Fruit fly (Drosophila melanogaster) whole organism, prepupa: ENCODE data around the gene Sgt.
A peak's percentile ranks its signal among the peaks of the same experiment; 100 is the strongest.

Experiments
- Blimp-1 ChIP-seq: fragments of 200-800 bp; sonication (Bioruptor generic); optimal IDR thresholded peaks from 3 replicates; lab custom pipeline; 2017; ENCODE audit warnings: missing biosample characterization, missing genetic modification characterization, mild to moderate bottlenecking, moderate library complexity, missing genetic modification reagents
- CG10631 ChIP-seq: fragments of 200-800 bp; sonication (Bioruptor generic); optimal IDR thresholded peaks from 2 replicates; lab custom pipeline; 2016; ENCODE audit warnings: missing biosample characterization, missing genetic modification characterization
- CG10669 ChIP-seq: fragments of 200-800 bp; sonication (Bioruptor generic); optimal IDR thresholded peaks from 3 replicates; lab custom pipeline; 2018; ENCODE audit warnings: missing biosample characterization, mild to moderate bottlenecking, missing genetic modification characterization, moderate library complexity
- CG11294 ChIP-seq: fragments of 200-800 bp; sonication (Bioruptor generic); IDR thresholded peaks from 2 replicates; pipeline ENCODE4 v1.3.6; 2022; ENCODE audit warnings: missing biosample characterization, missing genetic modification characterization
- CG11762 ChIP-seq: fragments of 200-800 bp; sonication (Bioruptor generic); optimal IDR thresholded peaks from 3 replicates; lab custom pipeline; 2016; ENCODE audit warnings: missing biosample characterization, missing genetic modification characterization; ENCODE audit not compliant: insufficient read depth
- CG11902 ChIP-seq: fragments of 200-800 bp; sonication (Bioruptor generic); optimal IDR thresholded peaks from 3 replicates; lab custom pipeline; 2016; ENCODE audit warnings: missing biosample characterization, missing genetic modification characterization
- CG15336 ChIP-seq: fragments of 200-800 bp; sonication (Bioruptor generic); IDR thresholded peaks from 2 replicates; pipeline ENCODE4 v1.3.6; 2022; ENCODE audit warnings: missing biosample characterization, missing genetic modification characterization
- CG16779 ChIP-seq: fragments of 200-800 bp; sonication (Bioruptor generic); optimal IDR thresholded peaks from 3 replicates; lab custom pipeline; 2017; ENCODE audit warnings: missing biosample characterization, mild to moderate bottlenecking, missing genetic modification characterization
- CG3032 ChIP-seq: fragments of 200-800 bp; optimal IDR thresholded peaks from 2 replicates; lab custom pipeline; 2019; ENCODE audit warnings: missing biosample characterization, mild to moderate bottlenecking, missing genetic modification characterization, moderate library complexity
- CG34406 ChIP-seq: fragments of 200-800 bp; sonication (Bioruptor generic); optimal IDR thresholded peaks from 3 replicates; lab custom pipeline; 2016; ENCODE audit warnings: missing biosample characterization, missing genetic modification characterization
- CG3919 ChIP-seq: fragments of 200-800 bp; sonication (Bioruptor generic); optimal IDR thresholded peaks from 3 replicates; lab custom pipeline; 2016; ENCODE audit warnings: missing biosample characterization, missing genetic modification characterization
- CG4318 ChIP-seq: fragments of 200-800 bp; sonication (Bioruptor generic); optimal IDR thresholded peaks from 3 replicates; lab custom pipeline; 2017; ENCODE audit warnings: missing biosample characterization, mild to moderate bottlenecking, missing genetic modification characterization
- CG6163 ChIP-seq: fragments of 200-800 bp; sonication (Bioruptor generic); IDR thresholded peaks from 3 replicates; pipeline ENCODE4 v1.3.6; 2022; ENCODE audit warnings: missing biosample characterization, missing genetic modification characterization
- CG6276 ChIP-seq: fragments of 200-800 bp; sonication (Bioruptor generic); optimal IDR thresholded peaks from 2 replicates; lab custom pipeline; 2017; ENCODE audit warnings: missing biosample characterization, mild to moderate bottlenecking, missing genetic modification characterization
- CG6792 ChIP-seq: fragments of 200-800 bp; sonication (Bioruptor generic); optimal IDR thresholded peaks from 3 replicates; lab custom pipeline; 2016; ENCODE audit warnings: missing biosample characterization, missing genetic modification characterization
- CG6808 ChIP-seq: fragments of 200-800 bp; sonication (Bioruptor generic); optimal IDR thresholded peaks from 3 replicates; lab custom pipeline; 2017; ENCODE audit warnings: missing biosample characterization, missing genetic modification characterization, mild to moderate bottlenecking, moderate library complexity, missing genetic modification reagents
- CG6854 ChIP-seq: fragments of 200-800 bp; sonication (Bioruptor generic); optimal IDR thresholded peaks from 2 replicates; lab custom pipeline; 2017; ENCODE audit warnings: missing biosample characterization, mild to moderate bottlenecking, missing genetic modification characterization
- CG7368 ChIP-seq: fragments of 200-800 bp; sonication (Bioruptor generic); optimal IDR thresholded peaks from 3 replicates; lab custom pipeline; 2016; ENCODE audit warnings: missing biosample characterization, missing genetic modification characterization
- CG8119 ChIP-seq: fragments of 200-800 bp; sonication (Bioruptor generic); IDR thresholded peaks from 3 replicates; pipeline ENCODE4 v1.3.6; 2022; ENCODE audit warnings: missing biosample characterization, missing genetic modification characterization
- CG8632 ChIP-seq: fragments of 200-800 bp; sonication (Bioruptor generic); optimal IDR thresholded peaks from 3 replicates; lab custom pipeline; 2016; ENCODE audit warnings: missing biosample characterization, missing genetic modification characterization
- CG9139 ChIP-seq: fragments of 200-800 bp; sonication (Bioruptor generic); optimal IDR thresholded peaks from 3 replicates; lab custom pipeline; 2017; ENCODE audit warnings: missing biosample characterization, mild to moderate bottlenecking, missing genetic modification characterization
- Eip75B ChIP-seq: fragments of 200-800 bp; sonication (Bioruptor generic); optimal IDR thresholded peaks from 3 replicates; lab custom pipeline; 2016; ENCODE audit warnings: missing biosample characterization, missing genetic modification characterization
- Eip78C ChIP-seq: fragments of 200-800 bp; sonication (Bioruptor generic); peaks from one replicate; lab custom pipeline; 2016; ENCODE audit warnings: missing biosample characterization, missing genetic modification characterization
- Eip93F ChIP-seq: fragments of 200-800 bp; sonication (Bioruptor generic); optimal IDR thresholded peaks from 2 replicates; lab custom pipeline; 2016; ENCODE audit warnings: missing biosample characterization, mild to moderate bottlenecking, missing genetic modification characterization
- Ets21C ChIP-seq: fragments of 200-800 bp; sonication (Bioruptor generic); optimal IDR thresholded peaks from 3 replicates; lab custom pipeline; 2016; ENCODE audit warnings: missing biosample characterization, missing genetic modification characterization
- Gug ChIP-seq: fragments of 200-800 bp; sonication (Bioruptor generic); IDR thresholded peaks from 2 replicates; pipeline ENCODE4 v1.3.6; 2022; ENCODE audit warnings: missing biosample characterization, missing genetic modification characterization
- Hr38 ChIP-seq: sonication (Bioruptor generic); optimal IDR thresholded peaks from 2 replicates; lab custom pipeline; 2016; ENCODE audit warnings: missing biosample characterization, missing genetic modification characterization
- Hr39 ChIP-seq: fragments of 200-800 bp; sonication (Bioruptor generic); optimal IDR thresholded peaks from 2 replicates; lab custom pipeline; 2016; ENCODE audit warnings: missing biosample characterization, missing genetic modification characterization
- Hr4 ChIP-seq: fragments of 200-800 bp; sonication (Bioruptor generic); optimal IDR thresholded peaks from 3 replicates; lab custom pipeline; 2016; ENCODE audit warnings: missing biosample characterization, missing genetic modification characterization
- Lpt ChIP-seq: fragments of 200-800 bp; sonication (Bioruptor generic); optimal IDR thresholded peaks from 3 replicates; lab custom pipeline; 2016; ENCODE audit warnings: missing biosample characterization, missing genetic modification characterization
- Met ChIP-seq: fragments of 200-800 bp; sonication (Bioruptor generic); optimal IDR thresholded peaks from 3 replicates; lab custom pipeline; 2016; ENCODE audit warnings: missing biosample characterization, missing genetic modification characterization
- OdsH ChIP-seq: fragments of 200-800 bp; sonication (Bioruptor generic); optimal IDR thresholded peaks from 3 replicates; lab custom pipeline; 2016; ENCODE audit warnings: missing biosample characterization, missing genetic modification characterization
- Sox102F ChIP-seq: fragments of 200-800 bp; sonication (Bioruptor generic); optimal IDR thresholded peaks from 2 replicates; lab custom pipeline; 2016; ENCODE audit warnings: missing biosample characterization, mild to moderate bottlenecking, missing genetic modification characterization
- Sox15 ChIP-seq: fragments of 200-800 bp; sonication (Bioruptor generic); optimal IDR thresholded peaks from 3 replicates; lab custom pipeline; 2016; ENCODE audit warnings: missing biosample characterization, missing genetic modification characterization
- achi ChIP-seq: fragments of 200-800 bp; sonication (Bioruptor generic); optimal IDR thresholded peaks from 3 replicates; lab custom pipeline; 2016; ENCODE audit warnings: missing biosample characterization, missing genetic modification characterization
- acj6 ChIP-seq: fragments of 200-800 bp; sonication (Bioruptor generic); optimal IDR thresholded peaks from 3 replicates; lab custom pipeline; 2016; ENCODE audit warnings: missing biosample characterization, missing genetic modification characterization
- cyc ChIP-seq: fragments of 200-800 bp; sonication (Bioruptor generic); optimal IDR thresholded peaks from 3 replicates; lab custom pipeline; 2016; ENCODE audit warnings: missing biosample characterization, missing genetic modification characterization
- dac ChIP-seq: fragments of 200-800 bp; sonication (Bioruptor generic); optimal IDR thresholded peaks from 2 replicates; lab custom pipeline; 2017; ENCODE audit warnings: missing biosample characterization, mild to moderate bottlenecking, missing genetic modification characterization
- dsx ChIP-seq: fragments of 200-800 bp; optimal IDR thresholded peaks from 3 replicates; lab custom pipeline; 2019; ENCODE audit warnings: missing biosample characterization, mild to moderate bottlenecking, missing genetic modification characterization, moderate library complexity; ENCODE audit not compliant: poor library complexity, severe bottlenecking
- eg ChIP-seq: fragments of 200-800 bp; sonication (Bioruptor generic); IDR thresholded peaks from 3 replicates; pipeline ENCODE4 v1.3.6; 2022; ENCODE audit warnings: missing biosample characterization, missing genetic modification characterization
- esn ChIP-seq: fragments of 200-800 bp; sonication (Bioruptor generic); optimal IDR thresholded peaks from 2 replicates; lab custom pipeline; 2016; ENCODE audit warnings: missing biosample characterization, mild to moderate bottlenecking, missing genetic modification characterization, moderate library complexity
- fd85E ChIP-seq: fragments of 200-800 bp; sonication (Bioruptor generic); optimal IDR thresholded peaks from 3 replicates; lab custom pipeline; 2016; ENCODE audit warnings: missing biosample characterization, missing genetic modification characterization
- fkh ChIP-seq: fragments of 200-800 bp; sonication (Bioruptor generic); optimal IDR thresholded peaks from 3 replicates; lab custom pipeline; 2017; ENCODE audit warnings: missing biosample characterization, mild to moderate bottlenecking, missing genetic modification characterization, moderate library complexity
- lz ChIP-seq: fragments of 200-800 bp; sonication (Bioruptor generic); optimal IDR thresholded peaks from 3 replicates; lab custom pipeline; 2016; ENCODE audit warnings: missing biosample characterization, missing genetic modification characterization
- net ChIP-seq: fragments of 200-800 bp; sonication (Bioruptor generic); optimal IDR thresholded peaks from 3 replicates; lab custom pipeline; 2016; ENCODE audit warnings: missing biosample characterization, missing genetic modification characterization
- pdm3 ChIP-seq: fragments of 200-800 bp; sonication (Bioruptor generic); optimal IDR thresholded peaks from 3 replicates; lab custom pipeline; 2016; ENCODE audit warnings: missing biosample characterization, missing genetic modification characterization
- salr ChIP-seq, 2 experiments: fragments of 200-800 bp; sonication (Bioruptor generic); optimal IDR thresholded peaks; 3 replicates each; lab custom pipeline; 2016 to 2018; ENCODE audit warnings: missing biosample characterization in 2 of 2, missing genetic modification characterization in 2 of 2, mild to moderate bottlenecking in 1 of 2
- ss ChIP-seq, 2 experiments: fragments of 200-800 bp; sonication (Bioruptor generic); optimal IDR thresholded peaks; 2 replicates in 1 of 2; 3 replicates in 1 of 2; lab custom pipeline; 2017 to 2018; ENCODE audit warnings: mild to moderate bottlenecking in 2 of 2, missing biosample characterization in 2 of 2, missing genetic modification characterization in 2 of 2, moderate library complexity in 1 of 2
- svp ChIP-seq: fragments of 200-800 bp; sonication (Bioruptor generic); peaks from one replicate; lab custom pipeline; 2016; ENCODE audit warnings: missing biosample characterization, missing genetic modification characterization
- topi ChIP-seq: fragments of 200-800 bp; sonication (Bioruptor generic); optimal IDR thresholded peaks from 3 replicates; lab custom pipeline; 2016; ENCODE audit warnings: missing biosample characterization, missing genetic modification characterization
- vri ChIP-seq: fragments of 200-800 bp; sonication (Bioruptor generic); optimal IDR thresholded peaks from 3 replicates; lab custom pipeline; 2016; ENCODE audit warnings: missing biosample characterization, mild to moderate bottlenecking, missing genetic modification characterization

Sgt gene

DNA sequence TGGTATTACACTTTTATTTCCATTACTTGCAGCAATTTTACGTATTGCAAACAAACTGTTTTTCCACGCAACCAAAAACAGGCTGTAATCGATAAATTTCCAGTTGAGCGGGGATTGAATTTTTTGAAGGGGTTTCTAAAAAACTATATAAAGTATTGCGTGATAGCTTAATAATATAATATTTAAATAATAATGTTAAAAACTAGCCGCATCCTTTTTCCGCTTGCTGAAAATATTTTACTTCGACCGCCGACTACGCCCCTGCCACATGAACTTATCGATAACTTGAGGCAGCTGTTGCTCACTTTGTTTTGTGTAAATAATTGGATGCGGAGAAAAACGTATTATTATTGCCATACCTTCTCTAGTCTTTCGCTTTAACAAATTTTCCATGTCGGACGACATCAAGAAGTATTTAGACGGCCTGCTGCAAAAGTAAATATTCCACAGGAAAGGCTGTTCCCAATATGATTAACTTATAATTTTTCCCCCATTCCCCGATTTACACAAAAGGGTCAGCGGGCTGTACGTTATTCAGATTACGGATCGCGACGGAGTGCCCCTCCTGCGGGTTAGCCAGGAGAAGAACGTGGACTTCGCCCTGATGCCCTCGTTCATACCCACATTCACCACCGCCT, 9.7 kb downstream of the Sgt start, which contains the start of the genes fws and Lamtor3:
fws (minus strand) TSS at position 87 of the 638 bp plus-strand sequence.
Lamtor3 (plus strand) TSS at position 289 of the 638 bp plus-strand sequence.
- TF ChIP-seq acj6 (GFP tag; lab: Kevin White, UChicago) (peak; percentile 99), CG11294 (GFP tag; lab: Robert Waterston, UW) (peak; percentile 99), Sox102F (peak; percentile 98), Sox15 (GFP tag; lab: Kevin White, UChicago) (peak; percentile 99), CG34406 (peak; percentile 99), esn (GFP tag; lab: Kevin White, UChicago) (peak; percentile 99), CG6792 (peak; percentile 98), CG6808 (peak; percentile 92), Blimp-1 (GFP tag; lab: Kevin White, UChicago) (peak; percentile 94), CG4318 (peak; percentile 99), Gug (GFP tag; lab: Robert Waterston, UW) (peak; percentile 99), CG10669 (GFP tag; lab: Kevin White, UChicago) (peak; percentile 99), CG8632 (GFP tag; lab: Kevin White, UChicago) (peak; percentile 99), CG8119 (peak; percentile 99), CG6854 (GFP tag; lab: Kevin White, UChicago) (peak; percentile 96), Hr39 (GFP tag; lab: Kevin White, UChicago) (peak; percentile 96), CG3032 (peak; percentile 99), CG11762 (peak; percentile 98), CG6276 (GFP tag; lab: Kevin White, UChicago) (peak; percentile 99), CG7368 (peak; percentile 98), achi (GFP tag; lab: Kevin White, UChicago) (peak; percentile 99), Eip78C (GFP tag; lab: Kevin White, UChicago) (peak; percentile 99), eg (GFP tag; lab: Robert Waterston, UW) (peak; percentile 100), ss (GFP tag; optimal IDR thresholded peaks at IDR 0.05; lab: Kevin White, UChicago) (peak; percentile 87 to 93), topi (peak; percentile 98), Hr38 (GFP tag; lab: Kevin White, UChicago) (peak; percentile 37), salr (GFP tag; optimal IDR thresholded peaks at IDR 0.05; lab: Kevin White, UChicago) (peak; percentile 94 to 98), Hr4 (GFP tag; lab: Kevin White, UChicago) (peak; percentile 98), lz (peak; percentile 98), OdsH (peak; percentile 99), CG11902 (GFP tag; lab: Kevin White, UChicago) (peak; percentile 98), fkh (peak; percentile 95), vri (peak; percentile 95), Ets21C (GFP tag; lab: Kevin White, UChicago) (peak; percentile 92), net (GFP tag; lab: Kevin White, UChicago) (peak; percentile 98), cyc (GFP tag; lab: Kevin White, UChicago) (peak; percentile 96), Eip93F (GFP tag; lab: Kevin White, UChicago) (peak; percentile 89), CG6163 (GFP tag; lab: Robert Waterston, UW) (peak; percentile 100), CG3919 (GFP tag; lab: Kevin White, UChicago) (peak; percentile 99), Met (peak; percentile 98), Eip75B (GFP tag; lab: Kevin White, UChicago) (peak; percentile 94), CG9139 (GFP tag; lab: Kevin White, UChicago) (peak; percentile 94), CG16779 (tag; lab: Kevin White, UChicago) (peak; percentile 95), svp (GFP tag; lab: Kevin White, UChicago) (peak; percentile 97), Lpt (peak; percentile 99), dsx (peak; percentile 97), fd85E (GFP tag; lab: Kevin White, UChicago) (peak; percentile 93), CG15336 (peak; percentile 99), pdm3 (GFP tag; lab: Kevin White, UChicago) (peak; percentile 97), CG10631 (GFP tag; lab: Kevin White, UChicago) (peak; percentile 100), dac (GFP tag; lab: Kevin White, UChicago) (peak; percentile 99)
